Fruit fly (Drosophila melanogaster) whole organism, embryonic: ENCODE results near the gene Mst98Cb.

Experiments used
- Abd-B ChIP-seq: fragments of 200-800 bp; sonication (Bioruptor generic); optimal IDR thresholded peaks from 2 replicates; lab custom pipeline; 2018; ENCODE audit warnings: missing biosample characterization, mild to moderate bottlenecking, missing genetic modification characterization, moderate library complexity
- B-H2 ChIP-seq: fragments of 200-800 bp; sonication (Bioruptor generic); optimal IDR thresholded peaks from 2 replicates; lab custom pipeline; 2018; ENCODE audit warnings: missing biosample characterization, mild to moderate bottlenecking, missing genetic modification characterization
- Bgb ChIP-seq: fragments of 200-800 bp; sonication (Bioruptor generic); IDR thresholded peaks from 2 replicates; pipeline ENCODE4 v1.3.6; 2022; ENCODE audit warnings: missing biosample characterization, missing genetic modification characterization; ENCODE audit not compliant: partially characterized antibody
- CG10267 ChIP-seq: fragments of 200-800 bp; sonication (Bioruptor generic); optimal IDR thresholded peaks from 2 replicates; lab custom pipeline; 2018; ENCODE audit warnings: missing biosample characterization, mild to moderate bottlenecking, missing genetic modification characterization, moderate library complexity
- CG10274 ChIP-seq: fragments of 200-800 bp; sonication (Bioruptor generic); optimal IDR thresholded peaks from 3 replicates; lab custom pipeline; 2017; ENCODE audit warnings: missing biosample characterization, mild to moderate bottlenecking, missing genetic modification characterization
- CG11085 ChIP-seq: fragments of 200-800 bp; sonication (Bioruptor generic); IDR thresholded peaks from 2 replicates; pipeline ENCODE4 v1.3.6; 2022; ENCODE audit warnings: missing biosample characterization, missing genetic modification characterization
- CG11723 ChIP-seq: fragments of 200-800 bp; sonication (Bioruptor generic); optimal IDR thresholded peaks from 2 replicates; lab custom pipeline; 2017; ENCODE audit warnings: missing biosample characterization, mild to moderate bottlenecking, missing genetic modification characterization
- CG14050 ChIP-seq: fragments of 200-800 bp; sonication (Bioruptor generic); IDR thresholded peaks from 3 replicates; pipeline ENCODE4 v1.3.6; 2022; ENCODE audit warnings: missing biosample characterization, missing genetic modification characterization
- CG14710 ChIP-seq: fragments of 200-800 bp; sonication (Bioruptor generic); optimal IDR thresholded peaks from 3 replicates; lab custom pipeline; 2019; ENCODE audit warnings: missing biosample characterization, mild to moderate bottlenecking, missing genetic modification characterization, moderate library complexity
- CG15514 ChIP-seq: fragments of 200-800 bp; sonication (Bioruptor generic); optimal IDR thresholded peaks from 3 replicates; lab custom pipeline; 2017; ENCODE audit warnings: missing biosample characterization, missing genetic modification characterization, mild to moderate bottlenecking, moderate library complexity, missing genetic modification reagents
- CG17361 ChIP-seq: fragments of 200-800 bp; sonication (Bioruptor generic); IDR thresholded peaks from 3 replicates; pipeline ENCODE4 v1.3.6; 2022; ENCODE audit warnings: missing biosample characterization, missing genetic modification characterization
- CG1792 ChIP-seq: fragments of 200-800 bp; sonication (Bioruptor generic); optimal IDR thresholded peaks from 2 replicates; lab custom pipeline; 2016; ENCODE audit warnings: missing biosample characterization, missing genetic modification characterization
- CG3407 ChIP-seq: fragments of 200-800 bp; sonication (Bioruptor generic); optimal IDR thresholded peaks from 2 replicates; lab custom pipeline; 2018; ENCODE audit warnings: missing biosample characterization, mild to moderate bottlenecking, missing genetic modification characterization
- CG34422 ChIP-seq: fragments of 200-800 bp; sonication (Bioruptor generic); IDR thresholded peaks from 3 replicates; pipeline ENCODE4 v1.3.6; 2022; ENCODE audit warnings: missing biosample characterization, missing genetic modification characterization
- CG4328 ChIP-seq: fragments of 200-800 bp; sonication (Bioruptor generic); optimal IDR thresholded peaks from 3 replicates; lab custom pipeline; 2017; ENCODE audit warnings: missing biosample characterization, missing genetic modification reagents, missing genetic modification characterization
- CG5180 ChIP-seq: fragments of 200-800 bp; sonication (Bioruptor generic); optimal IDR thresholded peaks from 3 replicates; lab custom pipeline; 2017; ENCODE audit warnings: missing biosample characterization, missing genetic modification characterization, mild to moderate bottlenecking, moderate library complexity, missing genetic modification reagents
- CG5953 ChIP-seq: fragments of 200-800 bp; sonication (Bioruptor generic); IDR thresholded peaks from 2 replicates; pipeline ENCODE4 v1.3.6; 2022; ENCODE audit warnings: missing biosample characterization, missing genetic modification characterization
- CG7556 ChIP-seq: fragments of 200-800 bp; sonication (Bioruptor generic); optimal IDR thresholded peaks from 2 replicates; lab custom pipeline; 2017; ENCODE audit warnings: missing biosample characterization, mild to moderate bottlenecking, missing genetic modification characterization
- CG8388 ChIP-seq: fragments of 200-800 bp; sonication (Bioruptor generic); optimal IDR thresholded peaks from 2 replicates; lab custom pipeline; 2019; ENCODE audit warnings: missing biosample characterization, mild to moderate bottlenecking, missing genetic modification characterization, moderate library complexity
- CG9215 ChIP-seq: fragments of 200-800 bp; sonication (Bioruptor generic); IDR thresholded peaks from 2 replicates; pipeline ENCODE4 v1.3.6; 2022; ENCODE audit warnings: missing biosample characterization, missing genetic modification characterization
- Chrac-16 ChIP-seq: fragments of 200-800 bp; sonication (Bioruptor generic); optimal IDR thresholded peaks from 3 replicates; lab custom pipeline; 2016; ENCODE audit warnings: missing biosample characterization, missing genetic modification characterization
- CoRest ChIP-seq: fragments of 200-800 bp; sonication (Bioruptor generic); optimal IDR thresholded peaks from 3 replicates; lab custom pipeline; 2018; ENCODE audit warnings: missing biosample characterization, mild to moderate bottlenecking, missing genetic modification characterization, moderate library complexity
- Deaf1 ChIP-seq: fragments of 200-800 bp; optimal IDR thresholded peaks from 3 replicates; lab custom pipeline; 2019; ENCODE audit warnings: missing biosample characterization, mild to moderate bottlenecking, missing genetic modification characterization, moderate library complexity
- Doc2 ChIP-seq: fragments of 200-800 bp; sonication (Bioruptor generic); IDR thresholded peaks from 2 replicates; pipeline ENCODE4 v1.3.6; 2022; ENCODE audit warnings: missing biosample characterization, missing genetic modification characterization
- Gsc ChIP-seq: fragments of 200-800 bp; sonication (Bioruptor generic); IDR thresholded peaks from 2 replicates; pipeline ENCODE4 v1.3.6; 2022; ENCODE audit warnings: missing biosample characterization, missing genetic modification characterization
- HLH4C ChIP-seq: fragments of 200-800 bp; sonication (Bioruptor generic); IDR thresholded peaks from 3 replicates; pipeline ENCODE4 v1.3.6; 2022; ENCODE audit warnings: missing biosample characterization, missing genetic modification characterization; ENCODE audit not compliant: partially characterized antibody
- Lhr ChIP-seq: fragments of 200-800 bp; sonication (Bioruptor generic); optimal IDR thresholded peaks from 3 replicates; lab custom pipeline; 2017; ENCODE audit warnings: mild to moderate bottlenecking, missing biosample characterization, missing genetic modification reagents, missing genetic modification characterization
- Poxn ChIP-seq: fragments of 200-800 bp; sonication (Bioruptor generic); IDR thresholded peaks from 2 replicates; pipeline ENCODE4 v1.3.6; 2022; ENCODE audit warnings: missing biosample characterization, missing genetic modification characterization
- ato ChIP-seq: fragments of 200-800 bp; sonication (Bioruptor generic); IDR thresholded peaks from 2 replicates; pipeline ENCODE4 v1.3.6; 2022; ENCODE audit warnings: missing biosample characterization, missing genetic modification characterization; ENCODE audit not compliant: partially characterized antibody
- dati ChIP-seq: fragments of 200-800 bp; sonication (Bioruptor generic); IDR thresholded peaks from 2 replicates; pipeline ENCODE4 v1.3.6; 2022; ENCODE audit warnings: missing biosample characterization, missing genetic modification characterization
- disco-r ChIP-seq: fragments of 200-800 bp; sonication (Bioruptor generic); optimal IDR thresholded peaks from 2 replicates; lab custom pipeline; 2016; ENCODE audit warnings: missing biosample characterization, missing genetic modification characterization
- dmrt99B ChIP-seq: fragments of 200-800 bp; sonication (Bioruptor generic); optimal IDR thresholded peaks from 2 replicates; lab custom pipeline; 2018; ENCODE audit warnings: missing biosample characterization, mild to moderate bottlenecking, missing genetic modification characterization, moderate library complexity
- dpn ChIP-seq, 2 experiments: fragments of 200-800 bp; sonication (Bioruptor generic); optimal IDR thresholded peaks; 3 replicates each; lab custom pipeline; 2016; ENCODE audit warnings: missing biosample characterization in 2 of 2, missing genetic modification characterization in 2 of 2
- jigr1 ChIP-seq: fragments of 200-800 bp; sonication (Bioruptor generic); IDR thresholded peaks from 3 replicates; pipeline ENCODE4 v1.3.6; 2022; ENCODE audit warnings: missing biosample characterization, missing genetic modification characterization
- klu ChIP-seq: fragments of 200-800 bp; sonication (Bioruptor generic); IDR thresholded peaks from 2 replicates; pipeline ENCODE4 v1.3.6; 2022; ENCODE audit warnings: missing biosample characterization, missing genetic modification characterization
- lab ChIP-seq: fragments of 200-800 bp; sonication (Bioruptor generic); optimal IDR thresholded peaks from 3 replicates; lab custom pipeline; 2017; ENCODE audit warnings: missing biosample characterization, missing genetic modification characterization, mild to moderate bottlenecking, moderate library complexity, missing genetic modification reagents
- lola ChIP-seq, 3 experiments: fragments of >200 bp in 2 of 3; fragments of 200-800 bp in 1 of 3; sonication (Bioruptor generic) in 1 of 3; optimal IDR thresholded peaks; 2 replicates each; lab custom pipeline; 2017 to 2019; ENCODE audit warnings: missing biosample characterization in 3 of 3, missing genetic modification characterization in 3 of 3, mild to moderate bottlenecking in 1 of 3, moderate library complexity in 1 of 3
- pho ChIP-seq: fragments of 200-800 bp; sonication (Bioruptor generic); optimal IDR thresholded peaks from 2 replicates; lab custom pipeline; 2016; ENCODE audit warnings: missing biosample characterization, missing genetic modification characterization
- phol ChIP-seq: fragments of 200-800 bp; sonication (Bioruptor generic); optimal IDR thresholded peaks from 3 replicates; lab custom pipeline; 2018; ENCODE audit warnings: missing biosample characterization, mild to moderate bottlenecking, missing genetic modification characterization, moderate library complexity
- ro ChIP-seq: fragments of 200-800 bp; sonication (Bioruptor generic); IDR thresholded peaks from 2 replicates; pipeline ENCODE4 v1.3.6; 2022; ENCODE audit warnings: missing biosample characterization, missing genetic modification characterization
- schlank ChIP-seq: fragments of 200-800 bp; sonication (Bioruptor generic); optimal IDR thresholded peaks from 2 replicates; lab custom pipeline; 2018; ENCODE audit warnings: missing biosample characterization, mild to moderate bottlenecking, missing genetic modification characterization
- sd ChIP-seq: fragments of 200-800 bp; sonication (Bioruptor generic); optimal IDR thresholded peaks from 3 replicates; lab custom pipeline; 2018; ENCODE audit warnings: missing biosample characterization, mild to moderate bottlenecking, missing genetic modification characterization, moderate library complexity
- shn ChIP-seq: fragments of 200-800 bp; sonication (Bioruptor generic); optimal IDR thresholded peaks from 3 replicates; lab custom pipeline; 2016; ENCODE audit warnings: missing biosample characterization, missing genetic modification characterization
- sob ChIP-seq: fragments of 200-800 bp; sonication (Bioruptor generic); IDR thresholded peaks from 2 replicates; pipeline ENCODE4 v1.3.6; 2022; ENCODE audit warnings: missing biosample characterization, missing genetic modification characterization
- ssp ChIP-seq: fragments of 200-800 bp; sonication (Bioruptor generic); IDR thresholded peaks from 2 replicates; pipeline ENCODE4 v1.3.6; 2022; ENCODE audit warnings: missing biosample characterization, missing genetic modification characterization
- stc ChIP-seq: fragments of 200-800 bp; sonication (Bioruptor generic); IDR thresholded peaks from 2 replicates; pipeline ENCODE4 v1.3.6; 2022; ENCODE audit warnings: missing biosample characterization, missing genetic modification characterization
- unc-4 ChIP-seq: fragments of 200-800 bp; sonication (Bioruptor generic); IDR thresholded peaks from 2 replicates; pipeline ENCODE4 v1.3.6; 2022; ENCODE audit warnings: missing biosample characterization, missing genetic modification characterization; ENCODE audit not compliant: partially characterized antibody
- wek ChIP-seq: fragments of 200-800 bp; sonication (Bioruptor generic); optimal IDR thresholded peaks from 3 replicates; lab custom pipeline; 2018; ENCODE audit warnings: missing biosample characterization, mild to moderate bottlenecking, missing genetic modification characterization, moderate library complexity

The Mst98Cb gene

dm6 chr3R:28328780-28329546, 36.4 kb downstream of the Mst98Cb start (continued):
- no peak for TF ChIP-seq jigr1 (GFP tag; lab: Robert Waterston, UW)
- peak; percentile 15; the same call in 1 of the 2 replicates for TF ChIP-seq ssp
- peak; percentile 76 for TF ChIP-seq Lhr (GFP tag; lab: Kevin White, UChicago)
- TF ChIP-seq wek = peak; percentile 79
- TF ChIP-seq CG34422 = no peak; the same call in 2 of the 3 replicates
- peak; percentile 43 for TF ChIP-seq CG11723
- peak; percentile 40 for TF ChIP-seq CG10267 (tag; lab: Kevin White, UChicago)
- TF ChIP-seq ato (GFP tag; lab: Robert Waterston, UW) = no peak
- peak; percentile 29 for TF ChIP-seq Abd-B (GFP tag; lab: Kevin White, UChicago)
- no peak for TF ChIP-seq Gsc (GFP tag; lab: Robert Waterston, UW)
- TF ChIP-seq stc (GFP tag; lab: Robert Waterston, UW) = peak; percentile 59
- TF ChIP-seq CG15514 (GFP tag; lab: Kevin White, UChicago) = peak; percentile 58
- peak; percentile 72 for TF ChIP-seq sd (tag; lab: Kevin White, UChicago)
- peak; percentile 94 for TF ChIP-seq CG1792 (GFP tag; lab: Kevin White, UChicago)
- no peak for TF ChIP-seq unc-4
- no peak for TF ChIP-seq HLH4C
- peak; percentile 76 for TF ChIP-seq pho (GFP tag; lab: Kevin White, UChicago)
- no peak for TF ChIP-seq CG8388 (GFP tag; lab: Kevin White, UChicago)
- TF ChIP-seq CG17361 (GFP tag; lab: Robert Waterston, UW) = peak; percentile 49
- TF ChIP-seq lola (GFP tag; optimal IDR thresholded peaks at IDR 0.05; lab: Kevin White, UChicago) = peak in 1 of 3 experiments; percentile 75
- TF ChIP-seq Poxn (GFP tag; lab: Robert Waterston, UW) = peak; percentile 56; the same call in 1 of the 2 replicates
- peak; percentile 49 for TF ChIP-seq B-H2 (GFP tag; lab: Kevin White, UChicago)
- no peak; the same call in none of the 2 replicates for TF ChIP-seq CG9215 (GFP tag; lab: Robert Waterston, UW)
- peak; percentile 63 for TF ChIP-seq CG7556 (GFP tag; lab: Kevin White, UChicago)
- TF ChIP-seq Bgb (GFP tag; lab: Robert Waterston, UW) = no peak
- TF ChIP-seq sob (GFP tag; lab: Robert Waterston, UW) = peak; percentile 69
- TF ChIP-seq CG4328 = peak; percentile 74
- TF ChIP-seq phol = peak; percentile 17
- peak; percentile 34 for TF ChIP-seq dmrt99B (tag; lab: Kevin White, UChicago)
- peak; percentile 24 for TF ChIP-seq CG10274 (GFP tag; lab: Kevin White, UChicago)
- peak; percentile 21 to 73 for TF ChIP-seq dpn (GFP tag; optimal IDR thresholded peaks at IDR 0.05; lab: Kevin White, UChicago)
- peak; percentile 67 for TF ChIP-seq CG14710 (tag; lab: Kevin White, UChicago)
- peak; percentile 54 for TF ChIP-seq CoRest (tag; lab: Kevin White, UChicago)
- TF ChIP-seq ro (GFP tag; lab: Robert Waterston, UW) = no peak
- peak; percentile 26; the same call in 2 of the 3 replicates for TF ChIP-seq CG14050 (GFP tag; lab: Robert Waterston, UW)
- TF ChIP-seq dati (GFP tag; lab: Robert Waterston, UW) = peak; percentile 73
- peak; percentile 38 for TF ChIP-seq disco-r
- TF ChIP-seq CG5180 (GFP tag; lab: Kevin White, UChicago) = peak; percentile 61
- TF ChIP-seq Deaf1 (tag; lab: Kevin White, UChicago) = peak; percentile 27
- peak; percentile 60 for TF ChIP-seq schlank (tag; lab: Kevin White, UChicago)
- no peak for TF ChIP-seq klu (GFP tag; lab: Robert Waterston, UW)
- no peak for TF ChIP-seq Doc2 (GFP tag; lab: Robert Waterston, UW)
- peak; percentile 78 for TF ChIP-seq lab
- peak; percentile 36 for TF ChIP-seq Chrac-16 (GFP tag; lab: Kevin White, UChicago)
- peak; percentile 50 for TF ChIP-seq shn (GFP tag; lab: Kevin White, UChicago)
- peak; percentile 69 for TF ChIP-seq CG11085 (GFP tag; lab: Robert Waterston, UW)
- peak; percentile 73 for TF ChIP-seq CG5953 (GFP tag; lab: Robert Waterston, UW)
- TF ChIP-seq CG3407 (GFP tag; lab: Kevin White, UChicago) = peak; percentile 72
